Worm (Caenorhabditis elegans) whole organism, L4/young adult: ENCODE results near the gene T26E4.9.

Source experiments
- W03F9.2 ChIP-seq: fragments of 150-350 bp; optimal IDR thresholded peaks from 2 replicates; lab custom pipeline; 2014; ENCODE audit warnings: missing biosample characterization, missing genetic modification characterization
- dao-5 ChIP-seq: sonication (generic microtip); optimal IDR thresholded peaks from 2 replicates; lab custom pipeline; 2016; ENCODE audit warnings: missing genotype, missing genetic modification characterization, moderate library complexity, missing compliant biosample characterization
- him-1 ChIP-seq: sonication (generic microtip); optimal IDR thresholded peaks from 2 replicates; lab custom pipeline; 2016; ENCODE audit warnings: missing genotype, missing genetic modification reagents, missing genetic modification characterization, missing compliant biosample characterization

DNA sequence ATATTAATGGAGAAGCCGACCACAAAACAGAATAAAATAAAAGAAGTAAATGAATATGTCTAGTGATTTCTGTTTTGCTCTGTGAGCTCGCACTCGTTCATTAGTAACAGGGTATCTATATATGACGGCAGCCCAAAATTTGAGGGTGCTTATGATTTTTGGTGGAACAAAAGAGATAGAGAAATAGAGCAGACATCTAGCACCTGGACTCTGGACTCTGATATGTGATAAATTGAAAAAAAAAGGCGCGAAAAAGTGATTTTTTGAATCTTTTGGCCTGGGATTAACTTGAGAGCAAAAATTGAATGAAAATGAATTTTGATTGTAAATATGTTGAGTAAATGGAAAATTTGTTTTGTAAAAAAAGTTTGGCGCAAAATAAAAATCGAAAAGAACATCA lies 25.9 kb downstream of the T26E4.9 start, which contains the start of gene nhr-283:
- no peak for TF ChIP-seq him-1 (tag; lab: Kevin White, UChicago)
- no peak for TF ChIP-seq W03F9.2
- TF ChIP-seq dao-5 (tag; lab: Kevin White, UChicago): no peak
